Fruit fly (Drosophila melanogaster) whole organism, adult: ENCODE data around the gene Or65b.

Experiments
- CG11617 ChIP-seq: fragments of 200-800 bp; sonication (Bioruptor generic); optimal IDR thresholded peaks from 2 replicates; lab custom pipeline; 2017; ENCODE audit warnings: mild to moderate bottlenecking, missing biosample characterization, missing genetic modification reagents, missing genetic modification characterization
- CG14711 ChIP-seq: fragments of 200-800 bp; sonication (Bioruptor generic); optimal IDR thresholded peaks from 2 replicates; lab custom pipeline; 2018; ENCODE audit warnings: missing biosample characterization, mild to moderate bottlenecking, missing genetic modification characterization, moderate library complexity
- CG1620 ChIP-seq: fragments of 200-800 bp; sonication (Bioruptor generic); optimal IDR thresholded peaks from 2 replicates; lab custom pipeline; 2016; ENCODE audit warnings: missing biosample characterization, missing genetic modification characterization
- Crg-1 ChIP-seq: fragments of 200-800 bp; sonication (Bioruptor generic); optimal IDR thresholded peaks from 2 replicates; lab custom pipeline; 2016; ENCODE audit warnings: missing biosample characterization, missing genetic modification characterization
- bab1 ChIP-seq: fragments of 200-800 bp; sonication (Bioruptor generic); optimal IDR thresholded peaks from 3 replicates; lab custom pipeline; 2019; ENCODE audit warnings: missing biosample characterization, mild to moderate bottlenecking, missing genetic modification characterization, moderate library complexity
- cic ChIP-seq: fragments of 200-800 bp; sonication (Bioruptor generic); optimal IDR thresholded peaks from 2 replicates; lab custom pipeline; 2017; ENCODE audit warnings: missing biosample characterization, mild to moderate bottlenecking, missing genetic modification characterization, moderate library complexity
- cnc ChIP-seq, 2 experiments: fragments of >200 bp; optimal IDR thresholded peaks; 2 replicates each; lab custom pipeline; 2017
- tj ChIP-seq: fragments of 200-800 bp; sonication (Bioruptor generic); optimal IDR thresholded peaks from 3 replicates; lab custom pipeline; 2017; ENCODE audit warnings: missing biosample characterization, mild to moderate bottlenecking, missing genetic modification characterization, moderate library complexity

DNA sequence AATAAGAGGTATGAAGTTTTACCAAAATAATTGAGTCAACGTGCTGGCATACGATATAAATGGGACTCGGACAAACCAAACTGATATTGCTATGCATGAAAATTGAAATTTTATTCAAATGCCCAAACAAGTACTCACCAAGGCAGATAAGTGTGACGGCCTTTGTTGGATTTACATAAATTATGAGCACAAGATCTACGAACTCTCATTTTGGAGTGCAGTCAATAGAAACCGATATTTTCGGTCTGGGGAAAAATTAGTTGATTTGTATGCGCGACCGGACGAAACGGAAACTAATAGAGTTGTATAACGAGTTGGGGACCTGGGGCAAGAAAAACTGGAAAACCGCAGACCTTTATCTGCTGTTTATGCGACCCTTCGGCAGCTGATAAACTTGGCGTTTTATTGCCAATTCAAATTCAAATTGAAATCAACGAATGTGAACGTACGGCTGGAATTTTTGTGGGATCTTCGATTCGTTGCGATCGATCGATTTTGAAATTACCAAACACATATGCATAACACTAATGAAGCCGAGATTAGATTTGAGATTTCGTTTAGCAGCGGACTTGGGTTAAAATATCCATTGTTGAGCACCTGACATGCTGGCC, 10.9 kb downstream of the Or65b start:
- TF ChIP-seq Crg-1 (GFP tag; lab: Kevin White, UChicago) (no peak), CG11617 (GFP tag; lab: Kevin White, UChicago) (no peak), bab1 (GFP tag; lab: Kevin White, UChicago) (no peak), tj (GFP tag; lab: Kevin White, UChicago) (no peak), CG1620 (GFP tag; lab: Kevin White, UChicago) (no peak), CG14711 (tag; lab: Kevin White, UChicago) (no peak), cic (GFP tag; lab: Kevin White, UChicago) (no peak), cnc (optimal IDR thresholded peaks at IDR 0.05; lab: Kevin White, UChicago) (no peak)
